Fruit fly (Drosophila melanogaster) whole organism, wandering third instar larva: ENCODE data around the gene CG8065.

Source experiments
- Abd-B ChIP-seq: fragments of >200 bp; optimal IDR thresholded peaks from 2 replicates; lab custom pipeline; 2017; ENCODE audit warnings: missing biosample characterization, missing genetic modification characterization
- CG32264 ChIP-seq: fragments of 200-800 bp; sonication (Bioruptor generic); optimal IDR thresholded peaks from 2 replicates; lab custom pipeline; 2016; ENCODE audit warnings: missing biosample characterization, missing genetic modification characterization
- CG9705 ChIP-seq: fragments of 200-800 bp; sonication (Bioruptor generic); optimal IDR thresholded peaks from 2 replicates; lab custom pipeline; 2018; ENCODE audit warnings: missing biosample characterization, mild to moderate bottlenecking, missing genetic modification characterization
- CrebA ChIP-seq: fragments of 200-800 bp; sonication (Bioruptor generic); optimal IDR thresholded peaks from 2 replicates; lab custom pipeline; 2016; ENCODE audit warnings: missing biosample characterization, mild to moderate bottlenecking, missing genetic modification characterization, borderline replicate concordance
- Dif ChIP-seq: fragments of 200-275, 200-300 bp; sonication (Bioruptor generic); optimal IDR thresholded peaks from 2 replicates; lab custom pipeline; 2018; ENCODE audit warnings: missing biosample characterization, missing genetic modification characterization; ENCODE audit not compliant: partially characterized antibody
- GATAd ChIP-seq: sonication (Bioruptor generic); optimal IDR thresholded peaks from 2 replicates; lab custom pipeline; 2016; ENCODE audit warnings: missing biosample characterization, missing genetic modification characterization
- HLH106 ChIP-seq: fragments of 200-800 bp; optimal IDR thresholded peaks from 3 replicates; lab custom pipeline; 2019; ENCODE audit warnings: missing biosample characterization, mild to moderate bottlenecking, missing genetic modification characterization, moderate library complexity
- Hnf4 ChIP-seq: fragments of 200-800 bp; sonication (Bioruptor generic); optimal IDR thresholded peaks from 2 replicates; lab custom pipeline; 2016; ENCODE audit warnings: missing biosample characterization, mild to moderate bottlenecking, missing genetic modification characterization
- Hr78 ChIP-seq: fragments of >200 bp; optimal IDR thresholded peaks from 2 replicates; lab custom pipeline; 2017; ENCODE audit warnings: missing biosample characterization, missing genetic modification characterization
- Hr83 ChIP-seq: fragments of 200-300 bp; sonication (Bioruptor generic); optimal IDR thresholded peaks from 2 replicates; lab custom pipeline; 2016; ENCODE audit warnings: missing biosample characterization, mild to moderate bottlenecking, missing genetic modification characterization, moderate library complexity; ENCODE audit not compliant: poor library complexity, severe bottlenecking
- Mio ChIP-seq: sonication (Bioruptor generic); optimal IDR thresholded peaks from 2 replicates; lab custom pipeline; 2016; ENCODE audit warnings: missing biosample characterization, missing genetic modification characterization
- Myc ChIP-seq: fragments of >200 bp; optimal IDR thresholded peaks from 2 replicates; lab custom pipeline; 2017
- N ChIP-seq: fragments of >200 bp; optimal IDR thresholded peaks from 2 replicates; lab custom pipeline; 2018; ENCODE audit warnings: missing biosample characterization, missing external identifiers, missing genetic modification characterization
- OdsH ChIP-seq: fragments of 200-800 bp; sonication (Bioruptor generic); optimal IDR thresholded peaks from 2 replicates; lab custom pipeline; 2016; ENCODE audit warnings: missing biosample characterization, mild to moderate bottlenecking, missing genetic modification characterization
- Rel ChIP-seq, 2 experiments: fragments of 200-800 bp; sonication (Bioruptor generic) in 1 of 2; optimal IDR thresholded peaks; 2 replicates in 1 of 2; 3 replicates in 1 of 2; lab custom pipeline; 2016 to 2019; ENCODE audit warnings: mild to moderate bottlenecking in 2 of 2, missing biosample characterization in 2 of 2, missing genetic modification characterization in 2 of 2, moderate library complexity in 1 of 2
- Sp1 ChIP-seq: fragments of 200-800 bp; sonication (Bioruptor generic); optimal IDR thresholded peaks from 3 replicates; lab custom pipeline; 2019; ENCODE audit warnings: missing biosample characterization, mild to moderate bottlenecking, missing genetic modification characterization, moderate library complexity
- Vsx2 ChIP-seq: fragments of 200-300, 225-300 bp; sonication (Bioruptor generic); optimal IDR thresholded peaks from 2 replicates; lab custom pipeline; 2018; ENCODE audit warnings: missing biosample characterization, missing genetic modification characterization; ENCODE audit not compliant: partially characterized antibody
- br ChIP-seq: fragments of 200-800 bp; sonication (Bioruptor generic); optimal IDR thresholded peaks from 2 replicates; lab custom pipeline; 2016; ENCODE audit warnings: missing biosample characterization, missing genetic modification characterization
- brk ChIP-seq: fragments of 200-800 bp; sonication (Bioruptor generic); optimal IDR thresholded peaks from 2 replicates; lab custom pipeline; 2016; ENCODE audit warnings: missing biosample characterization, mild to moderate bottlenecking, missing genetic modification characterization
- dl ChIP-seq, 2 experiments: fragments of 175-275, 200-275 bp in 1 of 2; fragments of 200-275 bp in 1 of 2; sonication (Bioruptor generic); optimal IDR thresholded peaks; lab custom pipeline; 2018; ENCODE audit warnings: mild to moderate bottlenecking in 2 of 2, missing biosample characterization in 2 of 2, missing genetic modification characterization in 2 of 2, moderate library complexity in 2 of 2; ENCODE audit not compliant: partially characterized antibody in 2 of 2, insufficient read depth in 1 of 2
- dmrt93B ChIP-seq: fragments of 200-800 bp; sonication (Bioruptor generic); optimal IDR thresholded peaks from 2 replicates; lab custom pipeline; 2018; ENCODE audit warnings: missing biosample characterization, mild to moderate bottlenecking, missing genetic modification characterization
- dsf ChIP-seq: sonication (Bioruptor generic); optimal IDR thresholded peaks from 2 replicates; lab custom pipeline; 2016; ENCODE audit warnings: missing biosample characterization, missing genetic modification characterization, borderline replicate concordance
- ey ChIP-seq: fragments of 200-800 bp; sonication (Bioruptor generic); optimal IDR thresholded peaks from 2 replicates; lab custom pipeline; 2016; ENCODE audit warnings: missing biosample characterization, missing genetic modification characterization
- foxo ChIP-seq, 2 experiments: fragments of 200-800 bp; sonication (Bioruptor generic); optimal IDR thresholded peaks; 2 replicates in 1 of 2; 3 replicates in 1 of 2; lab custom pipeline; 2016 to 2017; ENCODE audit warnings: missing biosample characterization in 2 of 2, missing genetic modification characterization in 2 of 2
- fru ChIP-seq: fragments of 200-800 bp; sonication (Bioruptor generic); optimal IDR thresholded peaks from 3 replicates; lab custom pipeline; 2016; ENCODE audit warnings: missing biosample characterization, mild to moderate bottlenecking, missing genetic modification characterization
- h ChIP-seq: fragments of 200-800 bp; sonication (Bioruptor generic); optimal IDR thresholded peaks from 3 replicates; lab custom pipeline; 2016; ENCODE audit warnings: missing biosample characterization, mild to moderate bottlenecking, missing genetic modification characterization
- jim ChIP-seq: fragments of 175-275, 200-325 bp; sonication (Bioruptor generic); optimal IDR thresholded peaks from 2 replicates; lab custom pipeline; 2016; ENCODE audit warnings: missing biosample characterization, mild to moderate bottlenecking, missing genetic modification characterization
- lola ChIP-seq: fragments of >200 bp; optimal IDR thresholded peaks from 2 replicates; lab custom pipeline; 2017; ENCODE audit warnings: missing biosample characterization, missing genetic modification characterization
- pan ChIP-seq: fragments of >200 bp; optimal IDR thresholded peaks from 2 replicates; lab custom pipeline; 2017
- psq ChIP-seq: fragments of 200-800 bp; sonication (Bioruptor generic); optimal IDR thresholded peaks from 3 replicates; lab custom pipeline; 2017; ENCODE audit warnings: missing biosample characterization, mild to moderate bottlenecking, missing genetic modification characterization, moderate library complexity
- rgr ChIP-seq: fragments of 200-800 bp; sonication (Bioruptor generic); optimal IDR thresholded peaks from 3 replicates; lab custom pipeline; 2016; ENCODE audit warnings: missing biosample characterization, mild to moderate bottlenecking, missing genetic modification characterization
- sage ChIP-seq: fragments of 200-800 bp; sonication (Bioruptor generic); optimal IDR thresholded peaks from 2 replicates; lab custom pipeline; 2016; ENCODE audit warnings: missing biosample characterization, mild to moderate bottlenecking, missing genetic modification characterization
- sv ChIP-seq: fragments of 200-800 bp; sonication (Bioruptor generic); optimal IDR thresholded peaks from 3 replicates; lab custom pipeline; 2016; ENCODE audit warnings: missing biosample characterization, missing genetic modification characterization
- tai ChIP-seq: sonication (Bioruptor generic); optimal IDR thresholded peaks from 2 replicates; lab custom pipeline; 2016; ENCODE audit warnings: missing biosample characterization, missing genetic modification characterization
- usp ChIP-seq: fragments of >200 bp; optimal IDR thresholded peaks from 2 replicates; lab custom pipeline; 2017; ENCODE audit warnings: missing biosample characterization, missing genetic modification characterization
- woc ChIP-seq: sonication (Bioruptor generic); optimal IDR thresholded peaks from 2 replicates; lab custom pipeline; 2016; ENCODE audit warnings: missing biosample characterization, mild to moderate bottlenecking, missing genetic modification characterization

Gene CG8065

DNA sequence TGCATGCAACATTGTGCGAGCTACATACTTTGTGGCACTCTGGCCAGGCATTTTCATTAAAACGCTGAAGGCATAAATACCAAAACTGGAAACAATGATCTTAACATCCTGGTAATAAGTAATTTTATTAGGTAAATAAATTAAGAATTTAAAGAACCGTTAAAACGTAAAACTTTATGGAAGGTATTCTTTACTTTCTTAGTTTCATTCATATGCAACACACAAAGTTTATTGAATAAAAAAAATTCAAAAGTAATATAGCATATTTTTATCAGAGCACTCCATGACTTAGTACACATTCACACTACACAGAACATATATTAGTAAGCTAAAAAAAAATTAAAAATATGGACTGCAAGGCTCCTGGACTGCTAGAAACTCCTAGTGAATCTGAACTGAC, at the start of gene CG8065:
Gene CG8065 (plus strand): TSS at position 301 of the 400 bp plus-strand sequence.
- TF ChIP-seq tai, result no peak
- TF ChIP-seq Hr78 (GFP tag; lab: Kevin White, UChicago), result no peak
- no peak for TF ChIP-seq HLH106
- TF ChIP-seq Abd-B (GFP tag; lab: Kevin White, UChicago), result no peak
- TF ChIP-seq Dif (GFP tag; lab: Kevin White, UChicago), result no peak
- TF ChIP-seq Hr83, result no peak
- no peak for TF ChIP-seq jim (GFP tag; lab: Kevin White, UChicago)
- TF ChIP-seq Hnf4, result no peak
- no peak for TF ChIP-seq foxo (GFP tag; optimal IDR thresholded peaks at IDR 0.05; lab: Kevin White, UChicago)
- no peak for TF ChIP-seq lola (GFP tag; lab: Kevin White, UChicago)
- no peak for TF ChIP-seq Myc
- no peak for TF ChIP-seq sage (GFP tag; lab: Kevin White, UChicago)
- TF ChIP-seq GATAd (GFP tag; lab: Kevin White, UChicago), result no peak
- no peak for TF ChIP-seq brk
- no peak for TF ChIP-seq dl (GFP tag; optimal IDR thresholded peaks at IDR 0.05; lab: Kevin White, UChicago; ENCODE audit: insufficient read depth in 1 of 2, partially characterized antibody in 2 of 2)

DNA sequence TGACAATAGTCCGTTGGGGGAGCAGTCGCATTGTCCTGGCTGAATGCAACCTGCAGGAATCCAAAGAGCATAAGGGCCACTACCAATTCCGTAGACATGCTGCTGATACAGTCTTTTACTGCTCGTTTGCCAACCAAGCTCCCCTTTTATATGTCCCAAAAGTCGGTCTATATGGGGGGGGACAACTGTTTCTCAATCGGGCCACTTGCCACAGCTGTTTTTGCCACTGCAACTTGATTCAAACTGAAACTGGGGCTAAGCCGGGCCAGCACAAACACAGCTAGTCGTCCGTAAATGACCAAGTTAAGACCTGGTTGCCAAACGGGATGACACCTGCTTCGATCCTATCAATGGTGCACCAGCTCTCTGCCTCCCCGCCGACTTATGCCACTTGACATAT, 48.5 kb upstream of the CG8065 start, which contains the start of gene CG6628:
Gene CG6628 (minus strand): TSS at position 101 of the 400 bp plus-strand sequence.
- TF ChIP-seq br (GFP tag; lab: Kevin White, UChicago), result no peak
- TF ChIP-seq lola (GFP tag; lab: Kevin White, UChicago), result no peak
- TF ChIP-seq h (GFP tag; lab: Kevin White, UChicago), result no peak
- no peak for TF ChIP-seq Abd-B (GFP tag; lab: Kevin White, UChicago)
- no peak for TF ChIP-seq OdsH (GFP tag; lab: Kevin White, UChicago)
- TF ChIP-seq dsf (GFP tag; lab: Kevin White, UChicago), result no peak
- no peak for TF ChIP-seq HLH106
- TF ChIP-seq woc (GFP tag; lab: Kevin White, UChicago), result no peak
- no peak for TF ChIP-seq ey (GFP tag; lab: Kevin White, UChicago)
- TF ChIP-seq tai, result no peak
- TF ChIP-seq CrebA (GFP tag; lab: Kevin White, UChicago), result no peak
- no peak for TF ChIP-seq Hr83
- TF ChIP-seq N, result no peak
- no peak for TF ChIP-seq psq
- TF ChIP-seq brk, result no peak
- TF ChIP-seq, all 38 proteins: peak for 0

- TF ChIP-seq GATAd (GFP tag; lab: Kevin White, UChicago) (no peak), jim (GFP tag; lab: Kevin White, UChicago) (no peak), HLH106 (no peak), pan (no peak), Hr78 (GFP tag; lab: Kevin White, UChicago) (no peak), Hr83 (no peak), N (no peak), usp (GFP tag; lab: Kevin White, UChicago) (no peak), dl (GFP tag; optimal IDR thresholded peaks at IDR 0.05; lab: Kevin White, UChicago; ENCODE audit: insufficient read depth in 1 of 2, partially characterized antibody in 2 of 2) (no peak), sage (GFP tag; lab: Kevin White, UChicago) (no peak), Sp1 (no peak), fru (no peak), Hnf4 (no peak)
Observed at dm6 chr3L:10185924-10186323, 29.5 kb upstream of the CG8065 start, which contains the start of gene dpr10. Gene dpr10, minus strand, starts transcription at chr3L:10186108.

DNA sequence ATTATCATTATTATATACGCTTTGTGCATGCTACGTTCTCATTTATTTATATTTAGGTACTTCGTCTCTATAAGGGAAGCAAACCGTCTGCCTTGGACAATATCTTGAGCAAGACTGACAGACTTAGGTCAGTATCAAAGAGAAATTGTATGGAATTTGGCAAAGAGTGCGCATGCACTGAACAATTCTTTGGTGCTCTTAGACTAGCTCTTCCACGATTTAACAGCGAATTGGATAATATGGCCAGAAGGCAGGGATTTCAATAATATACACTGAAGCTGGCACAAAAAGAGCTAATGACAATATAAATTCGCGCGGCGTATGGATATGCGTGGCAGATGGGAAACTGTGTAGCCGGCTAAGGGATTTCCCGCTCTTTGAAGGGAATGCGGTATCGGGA, 28.6 kb upstream of the CG8065 start:
- TF ChIP-seq h (GFP tag; lab: Kevin White, UChicago) (no peak), Rel (GFP tag; optimal IDR thresholded peaks at IDR 0.05; lab: Kevin White, UChicago) (no peak), Rel (tag; optimal IDR thresholded peaks at IDR 0.05; lab: Kevin White, UChicago) (no peak), Sp1 (no peak), ey (GFP tag; lab: Kevin White, UChicago) (no peak), dsf (GFP tag; lab: Kevin White, UChicago) (no peak), GATAd (GFP tag; lab: Kevin White, UChicago) (no peak), CrebA (GFP tag; lab: Kevin White, UChicago) (no peak), Abd-B (GFP tag; lab: Kevin White, UChicago) (no peak), rgr (GFP tag; lab: Kevin White, UChicago) (no peak)

- TF ChIP-seq HLH106, result no peak
- TF ChIP-seq dsf (GFP tag; lab: Kevin White, UChicago), result no peak
- TF ChIP-seq CG32264 (GFP tag; lab: Kevin White, UChicago), result no peak
- TF ChIP-seq rgr (GFP tag; lab: Kevin White, UChicago), result no peak
- TF ChIP-seq ey (GFP tag; lab: Kevin White, UChicago), result no peak
- TF ChIP-seq Mio (GFP tag; lab: Kevin White, UChicago), result no peak
- no peak for TF ChIP-seq fru
- no peak for TF ChIP-seq Rel (GFP tag; optimal IDR thresholded peaks at IDR 0.05; lab: Kevin White, UChicago)
- no peak for TF ChIP-seq Rel (tag; optimal IDR thresholded peaks at IDR 0.05; lab: Kevin White, UChicago)
- TF ChIP-seq Sp1, result no peak
- TF ChIP-seq Dif (GFP tag; lab: Kevin White, UChicago), result no peak
- TF ChIP-seq OdsH (GFP tag; lab: Kevin White, UChicago), result no peak
- no peak for TF ChIP-seq dl (GFP tag; optimal IDR thresholded peaks at IDR 0.05; lab: Kevin White, UChicago; ENCODE audit: insufficient read depth in 1 of 2, partially characterized antibody in 2 of 2)
- TF ChIP-seq GATAd (GFP tag; lab: Kevin White, UChicago), result no peak
- no peak for TF ChIP-seq Vsx2 (GFP tag; lab: Kevin White, UChicago)
- TF ChIP-seq jim (GFP tag; lab: Kevin White, UChicago), result no peak
- TF ChIP-seq dmrt93B (GFP tag; lab: Kevin White, UChicago), result no peak
- no peak for TF ChIP-seq br (GFP tag; lab: Kevin White, UChicago)
- no peak for TF ChIP-seq Hr78 (GFP tag; lab: Kevin White, UChicago)
- TF ChIP-seq sv (GFP tag; lab: Kevin White, UChicago), result no peak
- TF ChIP-seq CG9705 (GFP tag; lab: Kevin White, UChicago), result no peak
Observed at dm6 chr3L:10189179-10189578, 26.3 kb upstream of the CG8065 start.
